Worm (Caenorhabditis elegans): ENCODE results near the gene Y45F3A.8.
A peak's percentile ranks its signal among the peaks of the same experiment; 100 is the strongest.

DNA sequence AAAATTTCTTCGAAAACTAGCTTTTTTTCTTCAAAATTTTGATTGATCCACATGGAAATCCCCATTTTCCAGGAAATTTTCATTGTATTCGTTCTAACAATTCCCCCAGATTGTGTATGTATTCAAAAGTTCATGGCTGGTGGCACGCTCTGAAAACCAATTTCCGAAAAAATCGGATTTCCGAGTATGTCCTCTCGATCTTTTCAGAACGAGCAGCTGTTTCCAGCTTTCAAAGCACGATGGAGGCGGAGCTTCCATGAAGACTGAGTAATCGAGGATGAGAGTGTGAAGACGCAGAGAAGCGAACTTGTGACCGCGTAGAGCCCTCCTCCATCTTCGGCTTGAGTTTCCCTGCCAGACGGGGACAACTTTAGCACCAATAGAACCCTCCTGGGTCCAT lies 11.7 kb upstream of the Y45F3A.8 start:
- TF ChIP-seq jun-1 (tag; optimal IDR thresholded peaks at IDR 0.05) = no peak
- no peak for TF ChIP-seq T20F7.1 (GFP tag; optimal IDR thresholded peaks at IDR 0.05)
- no peak for TF ChIP-seq ZK546.5 (tag; optimal IDR thresholded peaks at IDR 0.05)
- no peak for TF ChIP-seq skn-1 (tag; optimal IDR thresholded peaks at IDR 0.05)
- TF ChIP-seq ama-1 (optimal IDR thresholded peaks at IDR 0.05) = no peak
- TF ChIP-seq spr-3 (GFP tag; optimal IDR thresholded peaks at IDR 0.05) = no peak
- no peak for TF ChIP-seq nhr-76 (tag; optimal IDR thresholded peaks at IDR 0.05)
- TF ChIP-seq lin-15B (tag; optimal IDR thresholded peaks at IDR 0.05) = no peak
- no peak for TF ChIP-seq pha-4 (GFP tag; IDR thresholded peaks at IDR 0.05)
- TF ChIP-seq pha-4 (tag; optimal IDR thresholded peaks at IDR 0.05) = no peak
- TF ChIP-seq nhr-11 (tag; optimal IDR thresholded peaks at IDR 0.05) = peak; percentile 7
- no peak for TF ChIP-seq nhr-28 (tag; optimal IDR thresholded peaks at IDR 0.05)
